Fruit fly (Drosophila melanogaster): ENCODE results near the gene MnM.
A peak's percentile ranks its signal among the peaks of the same experiment; 100 is the strongest.

MnM gene

DNA sequence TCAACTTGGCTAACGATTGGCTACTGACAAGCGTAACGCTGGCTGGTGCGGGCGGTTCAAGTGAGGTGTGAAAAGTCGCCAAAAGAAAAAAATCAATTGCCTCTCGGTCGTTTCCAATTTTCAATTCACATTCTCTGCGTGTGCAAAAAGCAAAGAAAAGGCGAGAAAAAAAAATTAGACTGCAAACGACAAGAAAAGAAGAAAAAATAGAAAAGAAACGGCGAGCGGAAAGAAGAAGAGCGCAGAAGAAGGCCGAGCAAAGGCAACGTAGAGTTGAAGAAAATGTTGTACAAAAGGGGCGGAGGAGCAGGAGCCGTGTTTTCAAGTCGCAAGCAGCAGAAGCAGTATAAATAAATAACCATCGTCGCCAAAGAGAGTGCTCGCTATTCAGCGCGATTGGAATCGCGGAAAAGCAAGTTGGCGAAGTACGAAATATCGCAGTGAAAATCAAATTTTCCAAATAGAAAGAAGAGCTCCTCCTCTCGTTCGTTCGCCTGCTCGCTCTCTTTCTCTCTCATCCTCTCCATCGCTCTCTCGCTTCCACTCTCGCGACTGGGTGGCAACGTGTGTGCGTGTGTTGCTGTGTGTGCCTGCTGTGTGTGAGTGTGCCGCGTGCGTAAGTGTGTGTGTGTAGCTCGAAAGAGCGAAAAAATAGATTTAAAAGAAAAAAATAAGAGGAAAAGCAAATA lies 47.5 kb upstream of the MnM start (continued):
- TF ChIP-seq gro (GFP tag; optimal IDR thresholded peaks at IDR 0.05) (no peak), Hr78 (GFP tag; optimal IDR thresholded peaks at IDR 0.05) (no peak), CG34422 (GFP tag; IDR thresholded peaks at IDR 0.05) (peak; percentile 28; the same call in 1 of the 3 replicates), zen2 (GFP tag; IDR thresholded peaks at IDR 0.05; ENCODE audit: partially characterized antibody) (0 out of 3 replicates have a peak, but pooled peaks have one; percentile 15), CG8281 (tag; optimal IDR thresholded peaks at IDR 0.05) (no peak), CG4820 (GFP tag; optimal IDR thresholded peaks at IDR 0.05) (no peak), twi (tag; optimal IDR thresholded peaks at IDR 0.05) (no peak), CG1024 (GFP tag; IDR thresholded peaks at IDR 0.05) (no peak), h (optimal IDR thresholded peaks at IDR 0.05) (no peak), az2 (GFP tag; optimal IDR thresholded peaks at IDR 0.05) (no peak), HLH4C (GFP tag; IDR thresholded peaks at IDR 0.05; ENCODE audit: partially characterized antibody) (no peak; the same call in 2 of the 3 replicates), CG17829 (tag; optimal IDR thresholded peaks at IDR 0.05) (no peak), HmgZ (tag; optimal IDR thresholded peaks at IDR 0.05) (no peak), psq (GFP tag; optimal IDR thresholded peaks at IDR 0.05) (peak; percentile 18), CG7987 (GFP tag; optimal IDR thresholded peaks at IDR 0.05) (peak; percentile 54), CG4424 (GFP tag; optimal IDR thresholded peaks at IDR 0.05) (no peak), Side (GFP tag; optimal IDR thresholded peaks at IDR 0.05) (no peak), Mad (GFP tag; optimal IDR thresholded peaks at IDR 0.05) (no peak), Mes4 (GFP tag; optimal IDR thresholded peaks at IDR 0.05) (no peak), NK7.1 (GFP tag; optimal IDR thresholded peaks at IDR 0.05) (no peak), CG3163 (GFP tag; optimal IDR thresholded peaks at IDR 0.05) (peak; percentile 66), CG12155 (GFP tag; optimal IDR thresholded peaks at IDR 0.05) (peak; percentile 19), Nf-YA (GFP tag; IDR thresholded peaks at IDR 0.05) (no peak), CG12769 (tag; optimal IDR thresholded peaks at IDR 0.05) (no peak), CG1792 (GFP tag; optimal IDR thresholded peaks at IDR 0.05) (no peak), Dbx (GFP tag; IDR thresholded peaks at IDR 0.05) (0 out of 3 replicates have a peak, but pooled peaks have one; percentile 13), Pdp1 (GFP tag; optimal IDR thresholded peaks at IDR 0.05) (no peak), Ets97D (GFP tag; optimal IDR thresholded peaks at IDR 0.05) (no peak), Sox102F (GFP tag; optimal IDR thresholded peaks at IDR 0.05) (no peak), nerfin-1 (tag; optimal IDR thresholded peaks at IDR 0.05) (peak; percentile 41), CG6654 (GFP tag; optimal IDR thresholded peaks at IDR 0.05) (no peak), dpn (GFP tag; optimal IDR thresholded peaks at IDR 0.05) (peak in 1 of 2 experiments; percentile 17), CG13424 (tag; optimal IDR thresholded peaks at IDR 0.05) (no peak), CG2889 (GFP tag; IDR thresholded peaks at IDR 0.05) (no peak), org-1 (GFP tag; optimal IDR thresholded peaks at IDR 0.05) (no peak), unc-4 (GFP tag; IDR thresholded peaks at IDR 0.05; ENCODE audit: partially characterized antibody) (0 out of 2 replicates have a peak, but pooled peaks have one; percentile 21), crc (GFP tag; optimal IDR thresholded peaks at IDR 0.05) (no peak), corto (GFP tag; optimal IDR thresholded peaks at IDR 0.05) (no peak), nom (GFP tag; optimal IDR thresholded peaks at IDR 0.05) (peak; percentile 68), CG32772 (GFP tag; IDR thresholded peaks at IDR 0.05) (no peak), Doc2 (GFP tag; IDR thresholded peaks at IDR 0.05) (no peak), pan (optimal IDR thresholded peaks at IDR 0.05) (no peak), pan (GFP tag; optimal IDR thresholded peaks at IDR 0.05 in 1 of 2, IDR thresholded peaks at IDR 0.05 in 1 of 2) (no peak), amos (GFP tag; IDR thresholded peaks at IDR 0.05; ENCODE audit: partially characterized antibody) (no peak; the same call in 1 of the 2 replicates), CG17359 (tag; optimal IDR thresholded peaks at IDR 0.05) (no peak), CG2678 (tag; optimal IDR thresholded peaks at IDR 0.05) (no peak), BEAF-32 (GFP tag; optimal IDR thresholded peaks at IDR 0.05) (no peak), Aef1 (GFP tag; IDR thresholded peaks at IDR 0.05) (no peak), CG3726 (GFP tag; IDR thresholded peaks at IDR 0.05) (no peak), CG15696 (tag; optimal IDR thresholded peaks at IDR 0.05) (no peak)
